Fruit fly (Drosophila melanogaster) whole organism, prepupa: Measurements from ENCODE around the gene CG11345.

Source experiments
- Blimp-1 ChIP-seq: fragments of 200-800 bp; sonication (Bioruptor generic); optimal IDR thresholded peaks from 3 replicates; lab custom pipeline; 2017; ENCODE audit warnings: missing biosample characterization, missing genetic modification characterization, mild to moderate bottlenecking, moderate library complexity, missing genetic modification reagents
- CG10631 ChIP-seq: fragments of 200-800 bp; sonication (Bioruptor generic); optimal IDR thresholded peaks from 2 replicates; lab custom pipeline; 2016; ENCODE audit warnings: missing biosample characterization, missing genetic modification characterization
- CG10669 ChIP-seq: fragments of 200-800 bp; sonication (Bioruptor generic); optimal IDR thresholded peaks from 3 replicates; lab custom pipeline; 2018; ENCODE audit warnings: missing biosample characterization, mild to moderate bottlenecking, missing genetic modification characterization, moderate library complexity
- CG11294 ChIP-seq: fragments of 200-800 bp; sonication (Bioruptor generic); IDR thresholded peaks from 2 replicates; pipeline ENCODE4 v1.3.6; 2022; ENCODE audit warnings: missing biosample characterization, missing genetic modification characterization
- CG11902 ChIP-seq: fragments of 200-800 bp; sonication (Bioruptor generic); optimal IDR thresholded peaks from 3 replicates; lab custom pipeline; 2016; ENCODE audit warnings: missing biosample characterization, missing genetic modification characterization
- CG1621 ChIP-seq: fragments of 200-800 bp; sonication (Bioruptor generic); optimal IDR thresholded peaks from 3 replicates; lab custom pipeline; 2018; ENCODE audit warnings: missing biosample characterization, mild to moderate bottlenecking, missing genetic modification characterization
- CG3032 ChIP-seq: fragments of 200-800 bp; optimal IDR thresholded peaks from 2 replicates; lab custom pipeline; 2019; ENCODE audit warnings: missing biosample characterization, mild to moderate bottlenecking, missing genetic modification characterization, moderate library complexity
- CG32006 ChIP-seq: fragments of 200-800 bp; sonication (Bioruptor generic); optimal IDR thresholded peaks from 3 replicates; lab custom pipeline; 2017; ENCODE audit warnings: missing biosample characterization, mild to moderate bottlenecking, missing genetic modification characterization
- CG4318 ChIP-seq: fragments of 200-800 bp; sonication (Bioruptor generic); optimal IDR thresholded peaks from 3 replicates; lab custom pipeline; 2017; ENCODE audit warnings: missing biosample characterization, mild to moderate bottlenecking, missing genetic modification characterization
- CG6808 ChIP-seq: fragments of 200-800 bp; sonication (Bioruptor generic); optimal IDR thresholded peaks from 3 replicates; lab custom pipeline; 2017; ENCODE audit warnings: missing biosample characterization, missing genetic modification characterization, mild to moderate bottlenecking, moderate library complexity, missing genetic modification reagents
- CG6854 ChIP-seq: fragments of 200-800 bp; sonication (Bioruptor generic); optimal IDR thresholded peaks from 2 replicates; lab custom pipeline; 2017; ENCODE audit warnings: missing biosample characterization, mild to moderate bottlenecking, missing genetic modification characterization
- CG8119 ChIP-seq: fragments of 200-800 bp; sonication (Bioruptor generic); IDR thresholded peaks from 3 replicates; pipeline ENCODE4 v1.3.6; 2022; ENCODE audit warnings: missing biosample characterization, missing genetic modification characterization
- CG9139 ChIP-seq: fragments of 200-800 bp; sonication (Bioruptor generic); optimal IDR thresholded peaks from 3 replicates; lab custom pipeline; 2017; ENCODE audit warnings: missing biosample characterization, mild to moderate bottlenecking, missing genetic modification characterization
- Eip93F ChIP-seq: fragments of 200-800 bp; sonication (Bioruptor generic); optimal IDR thresholded peaks from 2 replicates; lab custom pipeline; 2016; ENCODE audit warnings: missing biosample characterization, mild to moderate bottlenecking, missing genetic modification characterization
- Ets21C ChIP-seq: fragments of 200-800 bp; sonication (Bioruptor generic); optimal IDR thresholded peaks from 3 replicates; lab custom pipeline; 2016; ENCODE audit warnings: missing biosample characterization, missing genetic modification characterization
- Ets96B ChIP-seq: fragments of 200-800 bp; optimal IDR thresholded peaks from 2 replicates; lab custom pipeline; 2019; ENCODE audit warnings: missing biosample characterization, mild to moderate bottlenecking, missing genetic modification characterization, moderate library complexity
- Gug ChIP-seq: fragments of 200-800 bp; sonication (Bioruptor generic); IDR thresholded peaks from 2 replicates; pipeline ENCODE4 v1.3.6; 2022; ENCODE audit warnings: missing biosample characterization, missing genetic modification characterization
- Hr38 ChIP-seq: sonication (Bioruptor generic); optimal IDR thresholded peaks from 2 replicates; lab custom pipeline; 2016; ENCODE audit warnings: missing biosample characterization, missing genetic modification characterization
- Hr39 ChIP-seq: fragments of 200-800 bp; sonication (Bioruptor generic); optimal IDR thresholded peaks from 2 replicates; lab custom pipeline; 2016; ENCODE audit warnings: missing biosample characterization, missing genetic modification characterization
- Lpt ChIP-seq: fragments of 200-800 bp; sonication (Bioruptor generic); optimal IDR thresholded peaks from 3 replicates; lab custom pipeline; 2016; ENCODE audit warnings: missing biosample characterization, missing genetic modification characterization
- Met ChIP-seq: fragments of 200-800 bp; sonication (Bioruptor generic); optimal IDR thresholded peaks from 3 replicates; lab custom pipeline; 2016; ENCODE audit warnings: missing biosample characterization, missing genetic modification characterization
- OdsH ChIP-seq: fragments of 200-800 bp; sonication (Bioruptor generic); optimal IDR thresholded peaks from 3 replicates; lab custom pipeline; 2016; ENCODE audit warnings: missing biosample characterization, missing genetic modification characterization
- Smox ChIP-seq: fragments of 200-800 bp; sonication (Bioruptor generic); optimal IDR thresholded peaks from 3 replicates; lab custom pipeline; 2016; ENCODE audit warnings: missing biosample characterization, missing genetic modification characterization
- Sox102F ChIP-seq: fragments of 200-800 bp; sonication (Bioruptor generic); optimal IDR thresholded peaks from 2 replicates; lab custom pipeline; 2016; ENCODE audit warnings: missing biosample characterization, mild to moderate bottlenecking, missing genetic modification characterization
- Sox14 ChIP-seq: fragments of 200-800 bp; sonication (Bioruptor generic); optimal IDR thresholded peaks from 3 replicates; lab custom pipeline; 2016; ENCODE audit warnings: missing biosample characterization, missing genetic modification characterization
- cyc ChIP-seq: fragments of 200-800 bp; sonication (Bioruptor generic); optimal IDR thresholded peaks from 3 replicates; lab custom pipeline; 2016; ENCODE audit warnings: missing biosample characterization, missing genetic modification characterization
- dac ChIP-seq: fragments of 200-800 bp; sonication (Bioruptor generic); optimal IDR thresholded peaks from 2 replicates; lab custom pipeline; 2017; ENCODE audit warnings: missing biosample characterization, mild to moderate bottlenecking, missing genetic modification characterization
- dsx ChIP-seq: fragments of 200-800 bp; optimal IDR thresholded peaks from 3 replicates; lab custom pipeline; 2019; ENCODE audit warnings: missing biosample characterization, mild to moderate bottlenecking, missing genetic modification characterization, moderate library complexity; ENCODE audit not compliant: poor library complexity, severe bottlenecking
- eg ChIP-seq: fragments of 200-800 bp; sonication (Bioruptor generic); IDR thresholded peaks from 3 replicates; pipeline ENCODE4 v1.3.6; 2022; ENCODE audit warnings: missing biosample characterization, missing genetic modification characterization
- fd59A ChIP-seq: fragments of 200-800 bp; sonication (Bioruptor generic); optimal IDR thresholded peaks from 2 replicates; lab custom pipeline; 2017; ENCODE audit warnings: missing biosample characterization, mild to moderate bottlenecking, missing genetic modification characterization, missing genetic modification reagents
- fkh ChIP-seq: fragments of 200-800 bp; sonication (Bioruptor generic); optimal IDR thresholded peaks from 3 replicates; lab custom pipeline; 2017; ENCODE audit warnings: missing biosample characterization, mild to moderate bottlenecking, missing genetic modification characterization, moderate library complexity
- net ChIP-seq: fragments of 200-800 bp; sonication (Bioruptor generic); optimal IDR thresholded peaks from 3 replicates; lab custom pipeline; 2016; ENCODE audit warnings: missing biosample characterization, missing genetic modification characterization
- pdm3 ChIP-seq: fragments of 200-800 bp; sonication (Bioruptor generic); optimal IDR thresholded peaks from 3 replicates; lab custom pipeline; 2016; ENCODE audit warnings: missing biosample characterization, missing genetic modification characterization
- salr ChIP-seq, 2 experiments: fragments of 200-800 bp; sonication (Bioruptor generic); optimal IDR thresholded peaks; 3 replicates each; lab custom pipeline; 2016 to 2018; ENCODE audit warnings: missing biosample characterization in 2 of 2, missing genetic modification characterization in 2 of 2, mild to moderate bottlenecking in 1 of 2
- spab ChIP-seq: fragments of 200-800 bp; sonication (Bioruptor generic); optimal IDR thresholded peaks from 2 replicates; lab custom pipeline; 2017; ENCODE audit warnings: missing biosample characterization, mild to moderate bottlenecking, missing genetic modification characterization, missing genetic modification reagents
- ss ChIP-seq, 2 experiments: fragments of 200-800 bp; sonication (Bioruptor generic); optimal IDR thresholded peaks; 2 replicates in 1 of 2; 3 replicates in 1 of 2; lab custom pipeline; 2017 to 2018; ENCODE audit warnings: mild to moderate bottlenecking in 2 of 2, missing biosample characterization in 2 of 2, missing genetic modification characterization in 2 of 2, moderate library complexity in 1 of 2
- svp ChIP-seq: fragments of 200-800 bp; sonication (Bioruptor generic); peaks from one replicate; lab custom pipeline; 2016; ENCODE audit warnings: missing biosample characterization, missing genetic modification characterization
- vri ChIP-seq: fragments of 200-800 bp; sonication (Bioruptor generic); optimal IDR thresholded peaks from 3 replicates; lab custom pipeline; 2016; ENCODE audit warnings: missing biosample characterization, mild to moderate bottlenecking, missing genetic modification characterization

CG11345 gene

DNA sequence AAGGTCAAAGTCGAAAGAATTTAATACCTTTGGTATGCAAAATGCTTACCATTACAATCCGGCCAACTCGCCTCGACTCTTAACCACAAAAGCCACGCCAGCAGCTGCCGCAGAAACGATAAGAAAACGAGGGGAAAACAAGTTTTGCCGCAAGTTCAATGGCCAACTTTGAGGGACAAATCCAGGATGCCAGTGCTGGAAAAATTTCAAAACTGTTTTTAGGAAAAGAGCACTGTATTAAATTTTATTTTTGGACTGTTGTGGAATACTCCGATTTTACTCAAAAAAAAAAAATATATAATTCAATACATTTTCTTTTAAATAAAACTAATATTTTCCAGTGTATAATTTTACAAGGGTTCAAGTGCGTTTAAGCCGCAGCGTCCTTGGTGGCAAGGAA, 36.6 kb upstream of the CG11345 start (continued):
- TF ChIP-seq net (GFP tag; lab: Kevin White, UChicago) (peak; percentile 79), CG32006 (GFP tag; lab: Kevin White, UChicago) (peak; percentile 33), dsx (peak; percentile 78), CG11902 (GFP tag; lab: Kevin White, UChicago) (peak; percentile 25), CG1621 (tag; lab: Kevin White, UChicago) (peak; percentile 83), CG11294 (no peak), Ets21C (GFP tag; lab: Kevin White, UChicago) (no peak), eg (GFP tag; lab: Robert Waterston, UW) (0 out of 3 replicates have a peak, but pooled peaks have one; percentile 30), Blimp-1 (GFP tag; lab: Kevin White, UChicago) (peak; percentile 43), Met (GFP tag; lab: Kevin White, UChicago) (peak; percentile 79), Gug (GFP tag; lab: Robert Waterston, UW) (no peak), fkh (GFP tag; lab: Kevin White, UChicago) (no peak), Sox14 (GFP tag; lab: Kevin White, UChicago) (peak; percentile 60), fd59A (GFP tag; lab: Kevin White, UChicago) (peak; percentile 79), OdsH (GFP tag; lab: Kevin White, UChicago) (peak; percentile 80), CG10631 (GFP tag; lab: Kevin White, UChicago) (peak; percentile 82), dac (GFP tag; lab: Kevin White, UChicago) (no peak), Smox (GFP tag; lab: Kevin White, UChicago) (peak; percentile 71), svp (GFP tag; lab: Kevin White, UChicago) (peak; percentile 91), vri (GFP tag; lab: Kevin White, UChicago) (peak; percentile 64), cyc (GFP tag; lab: Kevin White, UChicago) (peak; percentile 53), CG6808 (GFP tag; lab: Kevin White, UChicago) (peak; percentile 82), CG10669 (GFP tag; lab: Kevin White, UChicago) (peak; percentile 79), spab (peak; percentile 80), CG6854 (GFP tag; lab: Kevin White, UChicago) (no peak), Sox102F (peak; percentile 78), CG4318 (GFP tag; lab: Kevin White, UChicago) (no peak), Hr38 (no peak), Hr39 (GFP tag; lab: Kevin White, UChicago) (peak; percentile 56), CG3032 (tag; lab: Kevin White, UChicago) (peak; percentile 84), pdm3 (peak; percentile 72)

DNA sequence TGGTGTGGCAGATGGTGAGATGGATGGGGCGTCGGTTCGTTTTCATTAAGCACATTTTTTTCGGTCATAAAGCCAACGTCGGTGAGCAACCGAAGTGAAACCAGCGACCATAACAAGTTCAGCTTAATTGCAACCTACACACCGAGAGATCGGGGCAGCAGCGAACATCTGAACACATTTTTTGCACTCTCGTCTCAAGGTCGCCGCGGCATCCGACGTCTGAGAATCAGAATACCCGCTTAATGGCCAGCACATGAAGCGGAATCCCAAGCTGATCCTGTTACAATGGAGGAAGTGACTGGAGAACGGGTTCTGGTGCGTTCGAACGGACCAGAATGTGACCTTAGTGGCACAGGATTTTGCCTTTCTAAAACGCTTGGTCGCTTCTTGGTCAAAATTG, 35.6 kb upstream of the CG11345 start:
- TF ChIP-seq salr (GFP tag; optimal IDR thresholded peaks at IDR 0.05; lab: Kevin White, UChicago): no peak
- no peak for TF ChIP-seq CG1621 (tag; lab: Kevin White, UChicago)
- no peak for TF ChIP-seq Eip93F (GFP tag; lab: Kevin White, UChicago)
- no peak for TF ChIP-seq Ets96B (tag; lab: Kevin White, UChicago)
- TF ChIP-seq Blimp-1 (GFP tag; lab: Kevin White, UChicago): peak; percentile 56
- no peak for TF ChIP-seq CG10631 (GFP tag; lab: Kevin White, UChicago)
- TF ChIP-seq CG3032 (tag; lab: Kevin White, UChicago): no peak
- peak in 1 of 2 experiments; percentile 32 for TF ChIP-seq ss (GFP tag; optimal IDR thresholded peaks at IDR 0.05; lab: Kevin White, UChicago)
- no peak for TF ChIP-seq Met (GFP tag; lab: Kevin White, UChicago)
- TF ChIP-seq Lpt (GFP tag; lab: Kevin White, UChicago): no peak
- TF ChIP-seq CG9139 (GFP tag; lab: Kevin White, UChicago): no peak
- no peak for TF ChIP-seq CG8119 (GFP tag; lab: Robert Waterston, UW)
- no peak for TF ChIP-seq svp (GFP tag; lab: Kevin White, UChicago)
- no peak for TF ChIP-seq dac (GFP tag; lab: Kevin White, UChicago)
- TF ChIP-seq eg (GFP tag; lab: Robert Waterston, UW): no peak
